Fruit fly (Drosophila melanogaster): Measurements from ENCODE around the gene caup.

Gene caup

DNA sequence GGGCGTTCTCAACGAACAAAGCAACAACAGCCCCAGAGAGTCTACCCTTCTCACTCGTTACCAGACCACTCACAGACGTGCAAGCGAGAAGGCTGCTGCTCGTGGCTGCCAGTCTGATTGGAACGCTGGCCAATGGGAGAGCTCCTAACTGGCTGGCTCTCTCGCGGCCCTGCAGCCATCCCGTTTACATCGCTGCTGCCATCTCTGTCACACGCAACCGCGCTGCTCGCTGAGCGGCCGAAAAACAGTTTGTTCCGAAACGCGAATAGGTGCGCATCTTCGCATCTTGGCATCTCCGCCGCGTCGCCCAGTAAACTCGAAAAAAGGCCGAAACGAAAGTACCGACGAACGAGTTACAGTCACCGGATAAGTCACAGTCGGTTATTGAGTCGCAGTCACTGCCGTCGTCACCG is at the start of gene caup:
Gene caup, plus strand, starts transcription at position 245 of the 413 bp plus-strand sequence.
- no peak for TF ChIP-seq psq (optimal IDR thresholded peaks at IDR 0.05)
- TF ChIP-seq h (optimal IDR thresholded peaks at IDR 0.05): no peak
- no peak for TF ChIP-seq Myc (optimal IDR thresholded peaks at IDR 0.05)
- TF ChIP-seq insv (optimal IDR thresholded peaks at IDR 0.05): no peak
- TF ChIP-seq ttk (optimal IDR thresholded peaks at IDR 0.05): no peak
- no peak for TF ChIP-seq Sin3A (optimal IDR thresholded peaks at IDR 0.05)

dm6 chr3L:12564284-12564683 is 45.1 kb upstream of the caup start:
- TF ChIP-seq ttk (optimal IDR thresholded peaks at IDR 0.05) (no peak), psq (optimal IDR thresholded peaks at IDR 0.05) (no peak), insv (optimal IDR thresholded peaks at IDR 0.05) (no peak), h (optimal IDR thresholded peaks at IDR 0.05) (no peak), Myc (optimal IDR thresholded peaks at IDR 0.05) (no peak), Sin3A (optimal IDR thresholded peaks at IDR 0.05) (no peak)

- TF ChIP-seq h (optimal IDR thresholded peaks at IDR 0.05): no peak
- no peak for TF ChIP-seq ttk (optimal IDR thresholded peaks at IDR 0.05)
- TF ChIP-seq Myc (optimal IDR thresholded peaks at IDR 0.05): no peak
- TF ChIP-seq insv (optimal IDR thresholded peaks at IDR 0.05): no peak
- TF ChIP-seq psq (optimal IDR thresholded peaks at IDR 0.05): no peak
- no peak for TF ChIP-seq Sin3A (optimal IDR thresholded peaks at IDR 0.05)
Measured at dm6 chr3L:12564979-12565378, 44.5 kb upstream of the caup start.

dm6 chr3L:12565422-12565821 is 44.0 kb upstream of the caup start:
- TF ChIP-seq Sin3A (optimal IDR thresholded peaks at IDR 0.05): no peak

DNA sequence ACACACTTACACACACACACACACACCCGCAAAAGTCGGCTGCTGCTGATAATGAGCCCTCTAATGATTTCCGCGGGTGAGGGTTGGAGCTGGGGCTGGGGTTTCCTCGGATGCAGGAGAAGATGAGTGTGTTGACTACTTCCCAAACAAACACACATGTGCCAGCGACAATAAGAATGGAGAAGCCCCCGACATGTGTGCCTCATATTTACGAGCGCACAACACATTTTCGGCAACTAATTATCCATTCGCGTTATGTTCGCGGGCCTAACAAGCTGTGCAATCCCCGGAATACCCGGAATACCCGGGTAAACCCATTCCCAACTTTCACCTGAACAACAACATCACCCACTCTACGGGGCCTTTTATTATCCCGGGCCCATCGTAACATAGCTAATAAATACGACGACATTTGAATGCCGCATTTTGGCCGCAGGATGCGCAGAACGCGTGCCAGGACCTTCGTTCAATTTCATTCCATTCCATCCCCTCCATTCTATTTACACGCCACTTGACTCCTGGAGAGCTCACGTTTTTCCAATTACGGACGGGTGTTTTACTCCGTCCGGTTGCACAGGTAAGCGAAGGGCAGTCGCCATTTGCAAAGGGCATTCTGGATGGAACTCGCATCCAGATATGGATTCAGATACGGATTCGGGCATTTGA is 43.2 kb upstream of the caup start:
- TF ChIP-seq Sin3A (optimal IDR thresholded peaks at IDR 0.05) (no peak), ttk (optimal IDR thresholded peaks at IDR 0.05) (no peak), psq (optimal IDR thresholded peaks at IDR 0.05) (no peak), insv (optimal IDR thresholded peaks at IDR 0.05) (no peak), h (optimal IDR thresholded peaks at IDR 0.05) (no peak), Myc (optimal IDR thresholded peaks at IDR 0.05) (no peak)

dm6 chr3L:12572366-12572765 is 37.1 kb upstream of the caup start, which contains the start of gene sowah:
TSS of gene sowah (minus strand) at chr3L:12572542.
- TF ChIP-seq insv (optimal IDR thresholded peaks at IDR 0.05) (no peak), Myc (optimal IDR thresholded peaks at IDR 0.05) (no peak), psq (optimal IDR thresholded peaks at IDR 0.05) (no peak), Sin3A (optimal IDR thresholded peaks at IDR 0.05) (no peak), h (optimal IDR thresholded peaks at IDR 0.05) (no peak), ttk (optimal IDR thresholded peaks at IDR 0.05) (no peak)

DNA sequence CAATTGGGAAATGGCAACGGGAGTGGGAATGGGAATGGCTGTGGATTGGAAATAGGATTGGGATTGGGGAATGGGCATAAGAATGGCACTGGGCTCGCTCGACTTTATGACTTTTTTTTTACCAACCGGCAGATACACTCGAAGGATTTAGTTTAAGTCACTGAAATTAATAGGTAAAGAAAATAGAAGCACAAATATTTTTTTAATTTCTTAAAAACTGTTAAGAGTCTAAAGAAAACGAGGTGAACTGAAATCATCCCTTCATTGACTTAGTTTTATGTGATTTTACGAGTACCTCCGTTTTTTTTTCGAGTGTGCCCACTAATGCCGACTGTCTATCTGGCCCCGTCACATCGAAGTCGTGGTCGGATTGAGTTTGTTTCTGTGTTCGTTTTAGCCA is 34.6 kb upstream of the caup start:
- no peak for TF ChIP-seq insv (optimal IDR thresholded peaks at IDR 0.05)
- TF ChIP-seq ttk (optimal IDR thresholded peaks at IDR 0.05): no peak
- no peak for TF ChIP-seq Sin3A (optimal IDR thresholded peaks at IDR 0.05)
- TF ChIP-seq Myc (optimal IDR thresholded peaks at IDR 0.05): no peak
- no peak for TF ChIP-seq psq (optimal IDR thresholded peaks at IDR 0.05)
- no peak for TF ChIP-seq h (optimal IDR thresholded peaks at IDR 0.05)

dm6 chr3L:12580212-12580676 is 29.2 kb upstream of the caup start, which contains the start of gene ara:
TSS of gene ara (plus strand) at chr3L:12580672.
- TF ChIP-seq ttk (optimal IDR thresholded peaks at IDR 0.05) (no peak), psq (optimal IDR thresholded peaks at IDR 0.05) (no peak), insv (optimal IDR thresholded peaks at IDR 0.05) (no peak)

DNA sequence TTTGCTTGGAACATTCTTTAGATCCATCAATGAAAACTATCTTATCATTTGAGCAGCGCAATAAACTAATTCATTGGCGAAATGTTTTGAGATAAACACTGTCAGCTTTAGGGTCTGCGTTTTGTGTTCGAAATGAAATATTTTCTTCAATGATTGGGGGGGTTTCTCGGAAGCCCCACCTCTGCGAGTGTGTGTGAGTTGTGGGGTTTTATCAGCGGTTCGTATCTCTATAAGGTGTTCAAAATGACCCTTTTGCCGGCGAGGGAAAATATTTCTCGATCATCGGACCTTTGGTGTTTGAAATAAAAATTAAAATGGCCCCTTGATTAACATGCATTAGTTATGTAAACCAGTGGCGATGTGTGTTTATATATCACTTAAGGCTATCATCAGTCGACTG is 24.5 kb upstream of the caup start:
- TF ChIP-seq ttk (optimal IDR thresholded peaks at IDR 0.05) (no peak), psq (optimal IDR thresholded peaks at IDR 0.05) (no peak), insv (optimal IDR thresholded peaks at IDR 0.05) (no peak), h (optimal IDR thresholded peaks at IDR 0.05) (no peak), Myc (optimal IDR thresholded peaks at IDR 0.05) (no peak), Sin3A (optimal IDR thresholded peaks at IDR 0.05) (no peak)

DNA sequence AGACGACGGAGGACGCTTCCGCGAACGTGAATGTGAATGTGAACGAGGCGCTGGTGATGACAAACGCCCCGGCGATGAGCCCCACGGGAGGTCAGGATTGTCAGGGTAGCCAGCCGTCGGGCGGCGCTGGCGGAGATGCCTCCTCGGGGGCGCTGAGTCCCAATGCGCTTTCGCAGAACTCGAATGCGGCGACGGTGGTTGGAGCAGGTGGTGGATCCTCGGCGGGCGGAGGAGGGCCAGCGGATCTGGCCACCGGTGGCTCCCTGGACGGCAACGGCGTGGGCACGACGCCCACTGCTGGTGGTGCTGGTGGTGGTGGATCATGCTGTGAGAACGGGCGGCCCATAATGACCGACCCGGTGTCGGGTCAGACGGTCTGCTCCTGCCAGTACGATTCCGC is 23.7 kb upstream of the caup start:
- no peak for TF ChIP-seq Sin3A (optimal IDR thresholded peaks at IDR 0.05)
- no peak for TF ChIP-seq psq (optimal IDR thresholded peaks at IDR 0.05)
- no peak for TF ChIP-seq h (optimal IDR thresholded peaks at IDR 0.05)
- no peak for TF ChIP-seq Myc (optimal IDR thresholded peaks at IDR 0.05)
- TF ChIP-seq ttk (optimal IDR thresholded peaks at IDR 0.05): no peak
- no peak for TF ChIP-seq insv (optimal IDR thresholded peaks at IDR 0.05)

DNA sequence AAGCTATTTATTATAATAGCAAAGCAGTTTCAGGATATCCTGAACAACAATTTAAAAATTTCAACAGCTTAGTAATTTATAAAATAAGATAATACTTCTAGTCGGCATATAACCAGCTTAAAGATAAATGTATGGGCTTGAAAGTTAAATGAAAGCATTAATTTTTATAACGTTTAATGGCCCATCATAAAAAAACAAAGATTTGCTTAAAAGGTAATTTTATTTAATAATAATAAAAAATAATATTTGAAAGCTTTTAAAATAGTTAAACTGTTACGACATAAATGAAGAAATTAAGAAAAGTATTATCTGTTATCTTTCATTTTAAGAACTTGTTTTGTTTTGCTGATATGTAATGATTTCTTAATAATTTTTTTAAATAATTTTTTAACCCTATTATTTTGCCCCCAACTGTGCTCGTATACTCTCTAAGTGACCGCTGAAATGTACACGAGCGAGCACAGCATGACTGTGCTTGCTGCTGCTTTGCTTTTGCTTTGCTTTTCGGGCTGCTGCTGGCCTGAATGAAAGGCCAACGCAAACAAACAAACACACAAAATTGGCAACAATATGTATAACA is 22.1 kb upstream of the caup start:
- no peak for TF ChIP-seq Sin3A (optimal IDR thresholded peaks at IDR 0.05)
- TF ChIP-seq ttk (optimal IDR thresholded peaks at IDR 0.05): no peak
- no peak for TF ChIP-seq psq (optimal IDR thresholded peaks at IDR 0.05)
- no peak for TF ChIP-seq insv (optimal IDR thresholded peaks at IDR 0.05)
- no peak for TF ChIP-seq Myc (optimal IDR thresholded peaks at IDR 0.05)
- TF ChIP-seq h (optimal IDR thresholded peaks at IDR 0.05): no peak

- TF ChIP-seq insv (optimal IDR thresholded peaks at IDR 0.05) (no peak), ttk (optimal IDR thresholded peaks at IDR 0.05) (no peak), Myc (optimal IDR thresholded peaks at IDR 0.05) (no peak), h (optimal IDR thresholded peaks at IDR 0.05) (no peak), psq (optimal IDR thresholded peaks at IDR 0.05) (no peak), Sin3A (optimal IDR thresholded peaks at IDR 0.05) (no peak)
Measured at dm6 chr3L:12588237-12588636, 21.2 kb upstream of the caup start.

DNA sequence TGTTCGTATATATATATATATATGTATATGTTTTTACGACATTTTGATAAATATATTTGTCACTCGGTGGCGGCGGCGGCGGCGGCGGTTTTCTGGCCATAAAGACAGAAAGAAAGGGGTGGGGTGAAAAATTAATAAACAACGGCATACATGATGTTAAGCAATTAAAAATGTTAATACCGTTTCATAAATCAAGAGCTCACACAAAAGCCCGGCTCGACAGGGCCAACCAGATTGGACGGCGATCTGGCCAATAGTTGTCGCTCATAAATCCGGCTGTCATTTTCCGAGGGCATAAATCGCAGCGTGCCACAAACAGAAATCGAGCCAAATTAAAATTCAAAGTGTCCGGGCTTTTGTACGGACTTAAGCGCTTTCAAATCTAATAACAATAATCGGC is 20.6 kb upstream of the caup start:
- TF ChIP-seq ttk (optimal IDR thresholded peaks at IDR 0.05) (no peak), h (optimal IDR thresholded peaks at IDR 0.05) (no peak)
